Worm (Caenorhabditis elegans): ENCODE measurements around the gene Y116A8C.40.

Gene Y116A8C.40

ce11 chrIV:17105578-17105977, 45.2 kb downstream of the Y116A8C.40 start:
- TF ChIP-seq repo-1 (tag; optimal IDR thresholded peaks at IDR 0.05), result peak; percentile 39
- TF ChIP-seq K12H6.12 (tag; optimal IDR thresholded peaks at IDR 0.05), result no peak
- 0 out of 2 replicates have a peak, but pooled peaks have one; percentile 22 for TF ChIP-seq cebp-2 (GFP tag; IDR thresholded peaks at IDR 0.05)
- TF ChIP-seq egrh-3 (GFP tag; IDR thresholded peaks at IDR 0.05), result peak; percentile 70; the same call in 1 of the 2 replicates
- TF ChIP-seq zfh-2 (GFP tag; conservative IDR thresholded peaks at IDR 0.05), result peak; percentile 81
- TF ChIP-seq let-526 (GFP tag; IDR thresholded peaks at IDR 0.05), result no peak

DNA sequence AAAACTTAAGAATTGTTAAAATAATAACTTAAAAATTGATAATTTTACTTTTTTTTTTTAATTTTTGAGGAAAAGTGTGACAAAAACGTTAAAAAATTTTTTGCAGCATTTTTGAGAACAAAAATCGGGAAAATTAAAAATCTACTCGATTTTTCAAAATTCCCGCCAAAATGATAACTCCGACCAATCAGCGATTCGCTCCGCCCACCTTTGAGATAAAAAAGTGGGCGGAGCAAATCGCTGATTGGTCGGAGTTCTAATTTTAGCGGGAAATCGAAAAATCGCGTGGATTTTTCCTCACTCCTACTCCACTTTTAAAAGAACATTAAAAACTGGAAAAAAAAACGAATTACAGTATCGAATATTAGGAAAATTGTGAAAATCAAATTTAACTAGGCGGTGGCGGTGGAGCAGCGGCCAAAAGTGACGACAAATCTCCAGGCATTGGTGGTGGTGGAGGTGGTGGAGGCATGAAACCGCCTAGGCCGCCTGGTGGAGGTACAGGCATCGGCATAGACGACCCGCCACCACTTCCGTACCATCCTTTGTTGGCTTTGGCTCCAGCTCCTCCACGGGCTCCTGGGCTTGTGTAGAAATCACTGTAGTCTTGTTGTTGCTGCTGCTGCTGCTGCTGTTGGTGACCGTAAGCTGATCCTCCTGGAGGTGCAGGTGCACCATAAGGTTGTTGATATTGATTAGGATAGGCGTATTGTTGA, 46.5 kb downstream of the Y116A8C.40 start:
- peak; percentile 76 for TF ChIP-seq zfh-2 (GFP tag; conservative IDR thresholded peaks at IDR 0.05)
- no peak for TF ChIP-seq nhr-27 (tag; optimal IDR thresholded peaks at IDR 0.05)
- TF ChIP-seq nfyb-1 (GFP tag; IDR thresholded peaks at IDR 0.05), result peak; percentile 68
- no peak for TF ChIP-seq Y79H2A.3 (GFP tag; conservative IDR thresholded peaks at IDR 0.05)
- TF ChIP-seq egrh-3 (GFP tag; IDR thresholded peaks at IDR 0.05), result peak; percentile 35; the same call in 1 of the 2 replicates
- no peak for TF ChIP-seq snpc-4 (GFP tag; optimal IDR thresholded peaks at IDR 0.05)
- peak in 1 of 4 experiments; percentile 21 for TF ChIP-seq snpc-4 (tag; optimal IDR thresholded peaks at IDR 0.05)
- TF ChIP-seq ztf-25 (GFP tag; IDR thresholded peaks at IDR 0.05), result no peak

DNA sequence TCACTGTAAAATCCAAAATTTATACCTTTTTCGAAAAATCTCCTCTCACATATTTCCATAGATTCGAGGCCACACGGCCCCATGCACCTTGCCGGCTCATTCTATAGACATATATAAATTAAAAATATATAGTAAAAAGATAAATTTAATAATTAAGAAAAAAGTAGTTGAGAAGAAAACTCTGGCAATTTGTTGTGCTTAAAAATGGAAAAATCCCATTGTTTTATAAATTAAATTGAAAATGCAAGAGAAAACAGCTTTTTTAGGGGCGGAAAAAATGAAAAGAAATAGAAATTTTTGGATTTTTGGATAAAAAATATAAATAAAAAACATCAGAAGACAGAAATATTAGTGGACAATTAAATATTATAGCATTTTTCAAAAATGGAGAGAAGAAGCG, 47.2 kb downstream of the Y116A8C.40 start, which contains the start of gene Y116A8C.30:
Gene Y116A8C.30, minus strand, starts transcription at position 101 of the 400 bp plus-strand sequence.
- TF ChIP-seq ztf-25 (GFP tag; IDR thresholded peaks at IDR 0.05) (no peak), atf-7 (tag; optimal IDR thresholded peaks at IDR 0.05) (no peak), snpc-4 (GFP tag; optimal IDR thresholded peaks at IDR 0.05) (no peak), snpc-4 (tag; optimal IDR thresholded peaks at IDR 0.05) (peak in 1 of 4 experiments; percentile 45), ceh-40 (GFP tag; IDR thresholded peaks at IDR 0.05) (no peak), ceh-100 (GFP tag; IDR thresholded peaks at IDR 0.05) (no peak)

ce11 chrIV:17103116-17103515, 47.7 kb downstream of the Y116A8C.40 start:
- no peak for TF ChIP-seq ccch-3 (GFP tag; optimal IDR thresholded peaks at IDR 0.05)
- TF ChIP-seq atf-7 (tag; optimal IDR thresholded peaks at IDR 0.05), result no peak
- TF ChIP-seq ama-1 (optimal IDR thresholded peaks at IDR 0.05), result no peak
- no peak for TF ChIP-seq ama-1 (GFP tag; optimal IDR thresholded peaks at IDR 0.05)
- no peak for TF ChIP-seq dpl-1 (GFP tag; optimal IDR thresholded peaks at IDR 0.05)
- no peak for TF ChIP-seq chd-7 (tag; optimal IDR thresholded peaks at IDR 0.05)
- TF ChIP-seq mcd-1 (GFP tag; IDR thresholded peaks at IDR 0.05), result no peak
- TF ChIP-seq F23B12.7 (tag; optimal IDR thresholded peaks at IDR 0.05; ENCODE audit: insufficient read depth), result no peak
- TF ChIP-seq fkh-3 (tag; optimal IDR thresholded peaks at IDR 0.05), result no peak
- no peak for TF ChIP-seq xnd-1 (tag; optimal IDR thresholded peaks at IDR 0.05)
- no peak for TF ChIP-seq ceh-79 (tag; optimal IDR thresholded peaks at IDR 0.05)
- no peak for TF ChIP-seq madf-6 (GFP tag; IDR thresholded peaks at IDR 0.05)
- no peak for TF ChIP-seq nfyb-1 (GFP tag; IDR thresholded peaks at IDR 0.05)

DNA sequence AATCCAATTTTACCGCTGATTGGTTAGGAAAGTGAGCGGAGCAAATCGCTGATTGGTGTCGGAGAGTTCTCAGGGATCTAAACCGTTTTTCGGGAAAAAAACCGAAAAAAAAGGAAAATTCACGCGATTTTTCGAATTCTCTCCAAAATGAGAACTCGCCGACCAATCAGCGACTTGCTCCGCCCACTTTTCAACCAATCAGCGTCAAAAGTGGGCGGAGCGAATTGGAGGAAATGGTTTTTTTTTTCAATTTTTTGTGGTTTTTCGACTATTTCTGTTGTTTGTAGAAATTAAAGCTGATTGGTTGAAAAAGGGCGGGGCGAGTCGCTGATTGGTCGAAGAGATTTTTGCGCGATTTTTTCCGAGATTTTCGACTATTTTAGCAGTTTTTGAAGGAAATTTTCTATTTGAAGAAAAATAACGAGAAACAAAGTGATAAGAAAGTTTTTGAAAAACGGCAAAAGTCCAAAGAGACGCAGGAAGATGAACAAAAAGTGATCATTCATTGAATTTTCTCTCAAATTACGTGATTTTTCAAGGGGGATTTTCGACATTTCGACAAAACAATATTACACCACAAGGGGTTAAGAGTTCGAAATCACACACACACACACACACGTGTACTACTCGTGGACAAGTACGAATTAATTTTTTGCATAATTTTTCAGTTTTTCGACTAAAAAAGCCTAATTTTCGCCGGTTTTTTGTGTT, 50.0 kb downstream of the Y116A8C.40 start:
- TF ChIP-seq nfyb-1 (GFP tag; IDR thresholded peaks at IDR 0.05), result peak; percentile 93
- 0 out of 2 replicates have a peak, but pooled peaks have one; percentile 53 for TF ChIP-seq nfya-2 (GFP tag; IDR thresholded peaks at IDR 0.05)
- TF ChIP-seq ets-4 (GFP tag; optimal IDR thresholded peaks at IDR 0.05), result no peak

DNA sequence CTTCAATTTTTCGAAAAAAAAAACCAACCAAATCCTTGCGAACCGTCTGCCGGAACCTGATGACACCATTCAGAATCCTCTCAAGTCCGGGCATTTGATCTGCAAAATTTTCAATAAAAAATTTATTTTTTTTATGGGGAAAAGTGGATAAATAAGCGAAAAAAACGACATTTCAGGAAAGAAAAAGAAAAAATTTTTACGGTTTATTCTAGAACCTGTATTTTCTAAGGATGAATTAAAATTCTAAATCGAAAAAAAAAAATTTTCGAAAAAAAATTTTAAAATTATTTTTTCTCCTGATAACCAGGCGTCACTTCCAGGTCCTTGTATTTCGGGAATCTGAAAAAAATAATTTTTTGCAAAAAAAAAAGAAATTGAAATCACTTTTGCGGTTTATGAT, 50.6 kb downstream of the Y116A8C.40 start, which contains the start of gene bca-2:
Gene bca-2, minus strand, starts transcription at position 101 of the 400 bp plus-strand sequence.
- TF ChIP-seq F55B11.4 (tag; optimal IDR thresholded peaks at IDR 0.05; ENCODE audit: borderline replicate concordance, insufficient read depth) (no peak), egrh-3 (GFP tag; IDR thresholded peaks at IDR 0.05) (no peak), snpc-1.3 (tag; optimal IDR thresholded peaks at IDR 0.05; ENCODE audit: insufficient read depth) (no peak), zfh-2 (GFP tag; conservative IDR thresholded peaks at IDR 0.05) (no peak), T26A5.8 (tag; optimal IDR thresholded peaks at IDR 0.05) (no peak), lin-40 (tag; optimal IDR thresholded peaks at IDR 0.05) (no peak), pha-4 (tag; optimal IDR thresholded peaks at IDR 0.05) (no peak), tlf-1 (GFP tag; optimal IDR thresholded peaks at IDR 0.05) (no peak)

All from whole organism, young adult.